Worm (Caenorhabditis elegans) whole organism, late embryonic: Measurements from ENCODE around the gene lmtr-5.

Source experiments
- Y22D7AL.16 ChIP-seq: sonication (generic microtip); optimal IDR thresholded peaks from 2 replicates; lab custom pipeline; 2016; ENCODE audit warnings: missing genetic modification characterization, missing compliant biosample characterization
- pros-1 ChIP-seq: fragments of 150-350 bp; optimal IDR thresholded peaks from 2 replicates; lab custom pipeline; 2014; ENCODE audit warnings: missing biosample characterization, missing genetic modification reagents, missing genetic modification characterization

ce11 chrIII:3199416-3199815, 15.9 kb downstream of the lmtr-5 start, which contains the start of gene heh-1:
- TF ChIP-seq Y22D7AL.16 (tag; lab: Kevin White, UChicago) = no peak
- TF ChIP-seq pros-1 (tag; lab: Kevin White, UChicago) = no peak
